Worm (Caenorhabditis elegans): ENCODE data around the gene cyn-9.

DNA sequence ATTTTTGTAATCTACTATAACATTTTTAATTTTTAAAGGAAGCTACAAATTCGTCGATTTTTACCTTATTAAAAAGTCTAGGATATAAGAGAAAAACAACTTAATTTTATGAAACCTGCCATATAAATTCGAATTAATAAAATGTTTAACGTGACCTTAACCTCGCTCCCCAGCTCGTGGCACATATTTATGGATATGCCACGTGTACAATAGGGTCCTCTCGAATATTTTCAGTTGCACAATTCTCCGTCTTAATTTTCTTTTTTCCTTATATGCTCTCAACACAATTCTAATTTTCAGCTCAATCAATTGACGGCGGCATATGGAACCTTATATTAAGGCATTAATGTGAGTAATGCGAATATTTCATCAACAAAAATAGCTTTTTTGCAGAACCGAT, 36.9 kb upstream of the cyn-9 start, which contains the start of gene F34D10.4:
- TF ChIP-seq ceh-6 (GFP tag; optimal IDR thresholded peaks at IDR 0.05): no peak
- no peak for TF ChIP-seq pqm-1 (tag; optimal IDR thresholded peaks at IDR 0.05)
- no peak for TF ChIP-seq fkh-10 (GFP tag; optimal IDR thresholded peaks at IDR 0.05)
- no peak for TF ChIP-seq dmd-4 (tag; optimal IDR thresholded peaks at IDR 0.05; ENCODE audit: borderline replicate concordance)
- no peak for TF ChIP-seq ceh-18 (tag; optimal IDR thresholded peaks at IDR 0.05)
- no peak for TF ChIP-seq hlh-13 (GFP tag; optimal IDR thresholded peaks at IDR 0.05)
- no peak for TF ChIP-seq unc-3 (GFP tag; conservative IDR thresholded peaks at IDR 0.05)
- TF ChIP-seq unc-3 (tag; optimal IDR thresholded peaks at IDR 0.05): no peak
- no peak for TF ChIP-seq ama-1 (optimal IDR thresholded peaks at IDR 0.05)

Data from whole organism, late embryonic.